Worm (Caenorhabditis elegans) whole organism, L1 larva: ENCODE measurements around the gene ZK262.2.

ENCODE experiments used
- ama-1 ChIP-seq: fragments of 150-350 bp; optimal IDR thresholded peaks from 2 replicates; lab custom pipeline; 2014
- ets-5 ChIP-seq: fragments of 200-800 bp; sonication (Bioruptor generic); IDR thresholded peaks from 2 replicates; pipeline ENCODE4 v1.3.6; 2022; ENCODE audit warnings: missing genetic modification characterization, missing compliant biosample characterization
- fkh-10 ChIP-seq: sonication (generic microtip); optimal IDR thresholded peaks from 2 replicates; lab custom pipeline; 2017; ENCODE audit warnings: missing biosample characterization, missing genetic modification reagents, missing genetic modification characterization
- lin-13 ChIP-seq: fragments of 150-350 bp; optimal IDR thresholded peaks from 2 replicates; lab custom pipeline; 2014; ENCODE audit warnings: missing biosample characterization, missing genetic modification reagents, missing genetic modification characterization
- lin-15B ChIP-seq: fragments of 150-350 bp; sonication (generic microtip); optimal IDR thresholded peaks from 3 replicates; lab custom pipeline; 2014; ENCODE audit warnings: missing biosample characterization, missing genetic modification characterization
- lin-39 ChIP-seq: fragments of 150-350 bp; optimal IDR thresholded peaks from 2 replicates; lab custom pipeline; 2014; ENCODE audit warnings: missing biosample characterization, missing genetic modification reagents, missing genetic modification characterization
- nhr-12 ChIP-seq: sonication (generic microtip); optimal IDR thresholded peaks from 2 replicates; lab custom pipeline; 2017; ENCODE audit warnings: missing biosample characterization, missing genetic modification characterization
- nhr-19 ChIP-seq: fragments of 200-800 bp; sonication (Bioruptor generic); conservative IDR thresholded peaks from 2 replicates; pipeline ENCODE4 v1.3.6; 2022; ENCODE audit warnings: missing genetic modification characterization, missing compliant biosample characterization
- nhr-237 ChIP-seq: fragments of 150-350 bp; optimal IDR thresholded peaks from 2 replicates; lab custom pipeline; 2014; ENCODE audit warnings: missing biosample characterization, missing genetic modification characterization
- nhr-76 ChIP-seq: sonication (generic microtip); optimal IDR thresholded peaks from 2 replicates; lab custom pipeline; 2017; ENCODE audit warnings: missing biosample characterization, missing genetic modification characterization
- snpc-4 ChIP-seq: fragments of 150-350 bp; optimal IDR thresholded peaks from 2 replicates; lab custom pipeline; 2014; ENCODE audit warnings: missing biosample characterization, missing genetic modification characterization
- unc-130 ChIP-seq: fragments of 150-350 bp; optimal IDR thresholded peaks from 2 replicates; lab custom pipeline; 2017; ENCODE audit warnings: missing biosample characterization, missing genetic modification characterization, inconsistent platforms
- unc-62 ChIP-seq: fragments of 150-350 bp; optimal IDR thresholded peaks from 2 replicates; lab custom pipeline; 2014; ENCODE audit warnings: missing biosample characterization, missing genetic modification reagents, missing genetic modification characterization

- TF ChIP-seq ama-1 (lab: Kevin White, UChicago): no peak
- no peak for TF ChIP-seq nhr-12 (tag; lab: Kevin White, UChicago)
- no peak for TF ChIP-seq nhr-237 (tag; lab: Kevin White, UChicago)
- TF ChIP-seq nhr-76 (tag; lab: Kevin White, UChicago): no peak
- no peak for TF ChIP-seq lin-15B
- no peak for TF ChIP-seq nhr-19 (GFP tag; lab: Robert Waterston, UW)
- TF ChIP-seq lin-39: no peak
- TF ChIP-seq snpc-4: no peak
- no peak for TF ChIP-seq unc-130 (tag; lab: Kevin White, UChicago)
- no peak for TF ChIP-seq unc-62 (GFP tag; lab: Kevin White, UChicago)
- no peak for TF ChIP-seq fkh-10 (GFP tag; lab: Kevin White, UChicago)
- no peak for TF ChIP-seq ets-5 (GFP tag; lab: Robert Waterston, UW)
- no peak for TF ChIP-seq lin-13 (GFP tag; lab: Kevin White, UChicago)
These were observed 18.7 kb upstream of the ZK262.2 start, which contains the start of gene srw-82 for ce11 chrV:18431450-18431849.
